Worm (Caenorhabditis elegans) whole organism, L3 larva: ENCODE data around the gene K10C2.8.

ENCODE experiments used
- aly-2 ChIP-seq: fragments of 150-350 bp; optimal IDR thresholded peaks from 2 replicates; lab custom pipeline; 2014; ENCODE audit warnings: missing biosample characterization, missing genetic modification characterization
- elt-2 ChIP-seq: sonication (generic microtip); optimal IDR thresholded peaks from 2 replicates; lab custom pipeline; 2016; ENCODE audit warnings: missing genetic modification reagents, mild to moderate bottlenecking, missing genetic modification characterization, missing compliant biosample characterization
- eor-1 ChIP-seq, 2 experiments: fragments of 150-350 bp; optimal IDR thresholded peaks; 2 replicates each; lab custom pipeline; 2014 to 2018; ENCODE audit warnings: missing biosample characterization in 2 of 2, missing genetic modification characterization in 2 of 2
- nhr-25 ChIP-seq: sonication (generic microtip); optimal IDR thresholded peaks from 2 replicates; lab custom pipeline; 2017; ENCODE audit warnings: missing biosample characterization, missing genetic modification characterization
- snpc-4 ChIP-seq: fragments of 150-350 bp; optimal IDR thresholded peaks from 2 replicates; lab custom pipeline; 2014; ENCODE audit warnings: missing biosample characterization, missing genetic modification characterization

Gene K10C2.8

DNA sequence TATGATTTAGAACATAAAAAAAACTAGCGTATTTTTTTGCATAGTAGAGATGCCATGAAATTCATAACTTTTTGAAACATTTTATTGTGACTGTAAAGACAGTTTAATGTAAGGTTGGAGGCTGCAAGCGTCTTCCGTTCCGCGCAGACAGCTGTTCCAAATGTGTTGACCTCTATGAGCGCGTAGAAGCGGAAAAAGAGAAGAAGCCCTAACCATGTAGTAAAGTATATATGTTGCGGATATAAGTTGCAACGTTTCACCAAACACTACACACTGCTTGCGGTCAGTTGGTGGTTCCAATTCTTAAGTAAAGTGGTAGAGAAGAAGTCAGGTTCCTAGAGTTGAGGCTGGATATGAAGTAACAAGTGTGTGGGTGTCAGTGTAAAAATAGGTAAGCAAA, 48.8 kb downstream of the K10C2.8 start:
- TF ChIP-seq aly-2 (tag; lab: Kevin White, UChicago), result no peak
- TF ChIP-seq eor-1 (tag; optimal IDR thresholded peaks at IDR 0.05; lab: Kevin White, UChicago), result no peak
- TF ChIP-seq snpc-4 (tag; lab: Kevin White, UChicago), result no peak
- no peak for TF ChIP-seq nhr-25
- no peak for TF ChIP-seq elt-2 (tag; lab: Kevin White, UChicago)
